Fruit fly (Drosophila melanogaster) whole organism, embryonic: ENCODE results near the gene Arp8.

ENCODE experiments used
- Atf-2 ChIP-seq: fragments of 200-800 bp; sonication (Bioruptor generic); optimal IDR thresholded peaks from 2 replicates; lab custom pipeline; 2016; ENCODE audit warnings: missing biosample characterization, missing genetic modification characterization
- Awh ChIP-seq: fragments of 200-800 bp; sonication (Bioruptor generic); IDR thresholded peaks from 2 replicates; pipeline ENCODE4, ENCODE4 v1.3.6; 2022; ENCODE audit warnings: missing biosample characterization, missing genetic modification characterization
- Bdp1 ChIP-seq: fragments of 200-800 bp; sonication (Bioruptor generic); optimal IDR thresholded peaks from 3 replicates; lab custom pipeline; 2016; ENCODE audit warnings: missing biosample characterization, missing genetic modification characterization
- CG10274 ChIP-seq: fragments of 200-800 bp; sonication (Bioruptor generic); optimal IDR thresholded peaks from 3 replicates; lab custom pipeline; 2017; ENCODE audit warnings: missing biosample characterization, mild to moderate bottlenecking, missing genetic modification characterization
- CG10654 ChIP-seq: fragments of 200-800 bp; sonication (Bioruptor generic); optimal IDR thresholded peaks from 2 replicates; lab custom pipeline; 2016; ENCODE audit warnings: missing biosample characterization, missing genetic modification characterization
- CG11093 ChIP-seq: fragments of 200-800 bp; sonication (Bioruptor generic); IDR thresholded peaks from 3 replicates; pipeline ENCODE4 v1.3.6; 2022; ENCODE audit warnings: missing biosample characterization, missing genetic modification characterization
- CG11695 ChIP-seq: fragments of 200-800 bp; sonication (Bioruptor generic); IDR thresholded peaks from 3 replicates; pipeline ENCODE4 v1.3.6; 2022; ENCODE audit warnings: missing biosample characterization, missing genetic modification characterization
- CG11696 ChIP-seq: fragments of 200-800 bp; sonication (Bioruptor generic); IDR thresholded peaks from 2 replicates; pipeline ENCODE4 v1.3.6; 2022; ENCODE audit warnings: missing biosample characterization, missing genetic modification characterization
- CG12071 ChIP-seq: fragments of 200-800 bp; sonication (Bioruptor generic); optimal IDR thresholded peaks from 3 replicates; lab custom pipeline; 2018; ENCODE audit warnings: missing biosample characterization, mild to moderate bottlenecking, missing genetic modification characterization
- CG14667 ChIP-seq: fragments of 200-800 bp; sonication (Bioruptor generic); IDR thresholded peaks from 2 replicates; pipeline ENCODE4 v1.3.6; 2022; ENCODE audit warnings: missing biosample characterization, missing genetic modification characterization
- CG15479 ChIP-seq: fragments of 200-800 bp; sonication (Bioruptor generic); optimal IDR thresholded peaks from 3 replicates; lab custom pipeline; 2019; ENCODE audit warnings: missing biosample characterization, mild to moderate bottlenecking, missing genetic modification characterization, moderate library complexity
- CG15514 ChIP-seq: fragments of 200-800 bp; sonication (Bioruptor generic); optimal IDR thresholded peaks from 3 replicates; lab custom pipeline; 2017; ENCODE audit warnings: missing biosample characterization, missing genetic modification characterization, mild to moderate bottlenecking, moderate library complexity, missing genetic modification reagents
- CG1603 ChIP-seq: fragments of 200-800 bp; sonication (Bioruptor generic); optimal IDR thresholded peaks from 2 replicates; lab custom pipeline; 2019; ENCODE audit warnings: missing biosample characterization, mild to moderate bottlenecking, missing genetic modification characterization, moderate library complexity
- CG18011 ChIP-seq: fragments of 200-800 bp; sonication (Bioruptor generic); optimal IDR thresholded peaks from 2 replicates; lab custom pipeline; 2017; ENCODE audit warnings: missing biosample characterization, missing genetic modification characterization, mild to moderate bottlenecking, moderate library complexity, missing genotype
- CG18262 ChIP-seq: fragments of 200-800 bp; optimal IDR thresholded peaks from 3 replicates; lab custom pipeline; 2019; ENCODE audit warnings: missing biosample characterization, mild to moderate bottlenecking, missing genetic modification characterization, moderate library complexity
- CG18764 ChIP-seq: fragments of 200-800 bp; sonication (Bioruptor generic); optimal IDR thresholded peaks from 3 replicates; lab custom pipeline; 2016; ENCODE audit warnings: missing biosample characterization, missing genetic modification characterization
- CG3065 ChIP-seq: fragments of 200-800 bp; sonication (Bioruptor generic); optimal IDR thresholded peaks from 2 replicates; lab custom pipeline; 2016; ENCODE audit warnings: missing biosample characterization, missing genetic modification characterization
- CG31224 ChIP-seq: fragments of 200-800 bp; sonication (Bioruptor generic); IDR thresholded peaks from 2 replicates; pipeline ENCODE4 v1.3.6; 2022; ENCODE audit warnings: missing biosample characterization, missing genetic modification characterization
- CG31388 ChIP-seq: fragments of 200-800 bp; sonication (Bioruptor generic); optimal IDR thresholded peaks from 2 replicates; lab custom pipeline; 2016; ENCODE audit warnings: missing biosample characterization, missing genetic modification characterization
- CG34422 ChIP-seq: fragments of 200-800 bp; sonication (Bioruptor generic); IDR thresholded peaks from 3 replicates; pipeline ENCODE4 v1.3.6; 2022; ENCODE audit warnings: missing biosample characterization, missing genetic modification characterization
- CG3838 ChIP-seq: fragments of 200-800 bp; sonication (Bioruptor generic); optimal IDR thresholded peaks from 3 replicates; lab custom pipeline; 2016; ENCODE audit warnings: missing biosample characterization, missing genetic modification characterization
- CG4360 ChIP-seq: fragments of 200-800 bp; sonication (Bioruptor generic); IDR thresholded peaks from 2 replicates; pipeline ENCODE4 v1.3.6; 2022; ENCODE audit warnings: missing biosample characterization, missing genetic modification characterization
- CG4617 ChIP-seq: fragments of 200-800 bp; sonication (Bioruptor generic); optimal IDR thresholded peaks from 3 replicates; lab custom pipeline; 2016; ENCODE audit warnings: missing biosample characterization, missing genetic modification characterization, borderline replicate concordance
- CG4730 ChIP-seq: fragments of 200-800 bp; sonication (Bioruptor generic); IDR thresholded peaks from 2 replicates; pipeline ENCODE4 v1.3.6; 2022; ENCODE audit warnings: missing biosample characterization, missing genetic modification characterization
- CG8089 ChIP-seq: fragments of 200-800 bp; sonication (Bioruptor generic); optimal IDR thresholded peaks from 3 replicates; lab custom pipeline; 2016; ENCODE audit warnings: missing biosample characterization, missing genetic modification characterization
- CG9609 ChIP-seq: fragments of 200-800 bp; sonication (Bioruptor generic); optimal IDR thresholded peaks from 3 replicates; lab custom pipeline; 2016; ENCODE audit warnings: missing biosample characterization, missing genetic modification characterization
- CG9876 ChIP-seq: fragments of 200-800 bp; sonication (Bioruptor generic); optimal IDR thresholded peaks from 2 replicates; lab custom pipeline; 2016; ENCODE audit warnings: missing biosample characterization, missing genetic modification characterization
- Hr78 ChIP-seq, 2 experiments: fragments of 200-800 bp in 1 of 2; fragments of >200 bp in 1 of 2; sonication (Bioruptor generic) in 1 of 2; optimal IDR thresholded peaks; 2 replicates each; lab custom pipeline; 2017 to 2019; ENCODE audit warnings: missing biosample characterization in 2 of 2, missing genetic modification characterization in 2 of 2, mild to moderate bottlenecking in 1 of 2, moderate library complexity in 1 of 2
- Hsf ChIP-seq: fragments of 200-800 bp; sonication (Bioruptor generic); optimal IDR thresholded peaks from 3 replicates; lab custom pipeline; 2016; ENCODE audit warnings: missing biosample characterization, missing genetic modification characterization
- Ravus ChIP-seq: fragments of 200-800 bp; sonication (Bioruptor generic); IDR thresholded peaks from 2 replicates; pipeline ENCODE4 v1.3.6; 2022; ENCODE audit warnings: missing biosample characterization, missing genetic modification characterization
- Xrp1 ChIP-seq: fragments of 200-800 bp; sonication (Bioruptor generic); IDR thresholded peaks from 2 replicates; pipeline ENCODE4 v1.3.6; 2022; ENCODE audit warnings: missing biosample characterization, missing genetic modification characterization
- ac ChIP-seq: fragments of 200-800 bp; sonication (Bioruptor generic); optimal IDR thresholded peaks from 3 replicates; lab custom pipeline; 2017; ENCODE audit warnings: missing biosample characterization, mild to moderate bottlenecking, missing genetic modification characterization
- ap ChIP-seq: fragments of 200-800 bp; sonication (Bioruptor generic); IDR thresholded peaks from 2 replicates; pipeline ENCODE4 v1.3.6; 2022; ENCODE audit warnings: missing biosample characterization, missing genetic modification characterization
- bbx ChIP-seq: fragments of 200-800 bp; sonication (Bioruptor generic); IDR thresholded peaks from 2 replicates; pipeline ENCODE4 v1.3.6; 2022; ENCODE audit warnings: missing biosample characterization, missing genetic modification characterization; ENCODE audit not compliant: partially characterized antibody
- bcd ChIP-seq: fragments of 200-800 bp; sonication (Bioruptor generic); optimal IDR thresholded peaks from 2 replicates; lab custom pipeline; 2017; ENCODE audit warnings: missing biosample characterization, mild to moderate bottlenecking, missing genetic modification characterization
- chinmo ChIP-seq: fragments of 200-800 bp; sonication (Bioruptor generic); IDR thresholded peaks from 4 replicates; pipeline ENCODE4 v1.3.6; 2022; ENCODE audit warnings: missing biosample characterization, missing genetic modification characterization; ENCODE audit not compliant: partially characterized antibody
- disco-r ChIP-seq: fragments of 200-800 bp; sonication (Bioruptor generic); optimal IDR thresholded peaks from 2 replicates; lab custom pipeline; 2016; ENCODE audit warnings: missing biosample characterization, missing genetic modification characterization
- en ChIP-seq: fragments of 200-800 bp; sonication (Bioruptor generic); optimal IDR thresholded peaks from 2 replicates; lab custom pipeline; 2016; ENCODE audit warnings: missing biosample characterization, missing genetic modification characterization
- gro ChIP-seq: fragments of 200-800 bp; sonication (Bioruptor generic); optimal IDR thresholded peaks from 2 replicates; lab custom pipeline; 2016; ENCODE audit warnings: missing biosample characterization, missing genetic modification characterization
- kni ChIP-seq: fragments of 200-800 bp; sonication (Bioruptor generic); optimal IDR thresholded peaks from 3 replicates; lab custom pipeline; 2017; ENCODE audit warnings: mild to moderate bottlenecking, missing biosample characterization, missing genetic modification reagents, missing genetic modification characterization
- nom ChIP-seq: fragments of 200-800 bp; sonication (Bioruptor generic); optimal IDR thresholded peaks from 2 replicates; lab custom pipeline; 2017; ENCODE audit warnings: missing biosample characterization, missing genetic modification characterization, mild to moderate bottlenecking, moderate library complexity, missing genetic modification reagents
- prd ChIP-seq, 3 experiments: fragments of >200 bp in 2 of 3; fragments of 200-800 bp in 1 of 3; sonication (Bioruptor generic) in 1 of 3; optimal IDR thresholded peaks in 2 of 3; IDR thresholded peaks in 1 of 3; 2 replicates in 2 of 3; 3 replicates in 1 of 3; pipeline versions ENCODE4 v1.3.6 to Lab custom; 2017 to 2022; ENCODE audit warnings: missing biosample characterization in 1 of 3, missing genetic modification characterization in 1 of 3
- psq ChIP-seq: fragments of 200-800 bp; sonication (Bioruptor generic); optimal IDR thresholded peaks from 2 replicates; lab custom pipeline; 2017; ENCODE audit warnings: missing biosample characterization, missing genetic modification characterization
- sd ChIP-seq: fragments of 200-800 bp; sonication (Bioruptor generic); optimal IDR thresholded peaks from 3 replicates; lab custom pipeline; 2018; ENCODE audit warnings: missing biosample characterization, mild to moderate bottlenecking, missing genetic modification characterization, moderate library complexity
- seq ChIP-seq: fragments of 200-800 bp; sonication (Bioruptor generic); IDR thresholded peaks from 2 replicates; pipeline ENCODE4 v1.3.6; 2022; ENCODE audit warnings: missing biosample characterization, missing genetic modification characterization
- sim ChIP-seq: fragments of 200-800 bp; sonication (Bioruptor generic); IDR thresholded peaks from 2 replicates; pipeline ENCODE4 v1.3.6; 2022; ENCODE audit warnings: missing biosample characterization, missing genetic modification characterization
- sima ChIP-seq: fragments of 200-800 bp; sonication (Bioruptor generic); optimal IDR thresholded peaks from 2 replicates; lab custom pipeline; 2016; ENCODE audit warnings: missing biosample characterization, missing genetic modification characterization
- tap ChIP-seq: fragments of 200-800 bp; optimal IDR thresholded peaks from 3 replicates; lab custom pipeline; 2019; ENCODE audit warnings: missing biosample characterization, mild to moderate bottlenecking, missing genetic modification characterization, moderate library complexity
- unpg ChIP-seq: fragments of 200-800 bp; sonication (Bioruptor generic); optimal IDR thresholded peaks from 3 replicates; lab custom pipeline; 2018; ENCODE audit warnings: missing biosample characterization, mild to moderate bottlenecking, missing genetic modification characterization, moderate library complexity
- vfl ChIP-seq: fragments of 200-800 bp; sonication (Bioruptor generic); optimal IDR thresholded peaks from 2 replicates; lab custom pipeline; 2016; ENCODE audit warnings: missing biosample characterization, missing genetic modification characterization
- z ChIP-seq: fragments of 200-800 bp; sonication (Bioruptor generic); IDR thresholded peaks from 3 replicates; pipeline ENCODE4 v1.3.6; 2022; ENCODE audit warnings: missing biosample characterization, missing genetic modification characterization

Gene Arp8

dm6 chrX:17832163-17833014 is 28.2 kb downstream of the Arp8 start (continued):
- TF ChIP-seq CG8089 (GFP tag; lab: Kevin White, UChicago): no peak
- peak; percentile 83 for TF ChIP-seq psq (GFP tag; lab: Kevin White, UChicago)
- TF ChIP-seq CG11696 (GFP tag; lab: Robert Waterston, UW): no peak
- TF ChIP-seq Xrp1 (GFP tag; lab: Robert Waterston, UW): no peak
- no peak for TF ChIP-seq CG3065
- TF ChIP-seq disco-r (GFP tag; lab: Kevin White, UChicago): no peak
- TF ChIP-seq CG18262: no peak
- TF ChIP-seq CG12071 (GFP tag; lab: Kevin White, UChicago): no peak
- TF ChIP-seq CG31388: no peak
- 0 out of 3 replicates have a peak, but pooled peaks have one; percentile 11 for TF ChIP-seq z
- TF ChIP-seq ap: no peak
- no peak for TF ChIP-seq seq (GFP tag; lab: Robert Waterston, UW)
- TF ChIP-seq Hr78 (GFP tag; optimal IDR thresholded peaks at IDR 0.05; lab: Kevin White, UChicago): peak in 1 of 2 experiments; percentile 24
- TF ChIP-seq en (GFP tag; lab: Kevin White, UChicago): no peak
- no peak for TF ChIP-seq CG34422 (GFP tag; lab: Robert Waterston, UW)
- no peak for TF ChIP-seq CG9609 (GFP tag; lab: Kevin White, UChicago)
- peak; percentile 15 for TF ChIP-seq CG1603
- TF ChIP-seq sima (GFP tag; lab: Kevin White, UChicago): no peak
- no peak for TF ChIP-seq bcd (GFP tag; lab: Kevin White, UChicago)
- no peak for TF ChIP-seq sim (GFP tag; lab: Robert Waterston, UW)
- peak; percentile 33 for TF ChIP-seq sd
- TF ChIP-seq CG15479 (GFP tag; lab: Kevin White, UChicago): peak; percentile 55
- TF ChIP-seq Ravus (GFP tag; lab: Robert Waterston, UW): no peak
- no peak for TF ChIP-seq CG11695
- no peak for TF ChIP-seq CG31224
- TF ChIP-seq ac (GFP tag; lab: Kevin White, UChicago): no peak
- TF ChIP-seq prd (optimal IDR thresholded peaks at IDR 0.05; lab: Kevin White, UChicago): no peak
- no peak for TF ChIP-seq prd (GFP tag; IDR thresholded peaks at IDR 0.05; lab: Robert Waterston, UW)
- TF ChIP-seq Bdp1: no peak
- no peak for TF ChIP-seq CG15514 (GFP tag; lab: Kevin White, UChicago)
- TF ChIP-seq, all 482 proteins: peak for 25

- TF ChIP-seq nom (GFP tag; lab: Kevin White, UChicago) (peak; percentile 25), vfl (no peak), chinmo (GFP tag; lab: Robert Waterston, UW) (peak; percentile 95), tap (tag; lab: Kevin White, UChicago) (no peak), kni (peak; percentile 18), CG3838 (GFP tag; lab: Kevin White, UChicago) (no peak), bbx (0 out of 2 replicates have a peak, but pooled peaks have one; percentile 19), CG4730 (GFP tag; lab: Robert Waterston, UW) (no peak), Atf-2 (no peak), CG14667 (GFP tag; lab: Robert Waterston, UW) (no peak), CG9876 (GFP tag; lab: Kevin White, UChicago) (no peak), CG18011 (GFP tag; lab: Kevin White, UChicago) (no peak), Awh (GFP tag; lab: Robert Waterston, UW) (no peak), CG11093 (GFP tag; lab: Robert Waterston, UW) (no peak), CG4360 (GFP tag; lab: Robert Waterston, UW) (peak; percentile 51), CG10654 (no peak), Hsf (no peak), CG18764 (GFP tag; lab: Kevin White, UChicago) (no peak), CG10274 (GFP tag; lab: Kevin White, UChicago) (no peak), CG4617 (no peak), unpg (no peak), gro (GFP tag; lab: Kevin White, UChicago) (no peak)
These were observed 30.0 kb downstream of the Arp8 start, which contains the start of gene CG6398 for dm6 chrX:17830644-17831043. Gene CG6398, plus strand, starts transcription at chrX:17830828.
